Fruit fly (Drosophila melanogaster) whole organism, embryonic: Measurements from ENCODE around the gene PhKgamma.

Experiments used
- CG10274 ChIP-seq: fragments of 200-800 bp; sonication (Bioruptor generic); optimal IDR thresholded peaks from 3 replicates; lab custom pipeline; 2017; ENCODE audit warnings: missing biosample characterization, mild to moderate bottlenecking, missing genetic modification characterization
- CG10543 ChIP-seq: fragments of 200-800 bp; sonication (Bioruptor generic); optimal IDR thresholded peaks from 3 replicates; lab custom pipeline; 2017; ENCODE audit warnings: missing biosample characterization, mild to moderate bottlenecking, missing genetic modification characterization, moderate library complexity
- CG10654 ChIP-seq: fragments of 200-800 bp; sonication (Bioruptor generic); optimal IDR thresholded peaks from 2 replicates; lab custom pipeline; 2016; ENCODE audit warnings: missing biosample characterization, missing genetic modification characterization
- CG12942 ChIP-seq: fragments of 200-800 bp; sonication (Bioruptor generic); optimal IDR thresholded peaks from 3 replicates; lab custom pipeline; 2016; ENCODE audit warnings: missing biosample characterization, missing genetic modification characterization
- CG13424 ChIP-seq: fragments of 200-800 bp; sonication (Bioruptor generic); optimal IDR thresholded peaks from 2 replicates; lab custom pipeline; 2019; ENCODE audit warnings: missing biosample characterization, mild to moderate bottlenecking, missing genetic modification characterization, moderate library complexity
- CG13894 ChIP-seq: fragments of 200-800 bp; sonication (Bioruptor generic); optimal IDR thresholded peaks from 3 replicates; lab custom pipeline; 2018; ENCODE audit warnings: missing biosample characterization, mild to moderate bottlenecking, missing genetic modification characterization, moderate library complexity
- CG2116 ChIP-seq: fragments of 200-800 bp; sonication (Bioruptor generic); optimal IDR thresholded peaks from 3 replicates; lab custom pipeline; 2018; ENCODE audit warnings: missing biosample characterization, mild to moderate bottlenecking, missing genetic modification characterization
- CG32532 ChIP-seq: fragments of 200-800 bp; sonication (Bioruptor generic); IDR thresholded peaks from 2 replicates; pipeline ENCODE4 v1.3.6; 2022; ENCODE audit warnings: missing biosample characterization, missing genetic modification characterization
- CG42726 ChIP-seq: fragments of 200-800 bp; sonication (Bioruptor generic); IDR thresholded peaks from 2 replicates; pipeline ENCODE4 v1.3.6; 2022; ENCODE audit warnings: missing biosample characterization, missing genetic modification characterization; ENCODE audit not compliant: partially characterized antibody
- CG4360 ChIP-seq: fragments of 200-800 bp; sonication (Bioruptor generic); IDR thresholded peaks from 2 replicates; pipeline ENCODE4 v1.3.6; 2022; ENCODE audit warnings: missing biosample characterization, missing genetic modification characterization
- CG4617 ChIP-seq: fragments of 200-800 bp; sonication (Bioruptor generic); optimal IDR thresholded peaks from 3 replicates; lab custom pipeline; 2016; ENCODE audit warnings: missing biosample characterization, missing genetic modification characterization, borderline replicate concordance
- CG7745 ChIP-seq: fragments of 200-800 bp; sonication (Bioruptor generic); optimal IDR thresholded peaks from 2 replicates; lab custom pipeline; 2018; ENCODE audit warnings: missing biosample characterization, mild to moderate bottlenecking, missing genetic modification characterization, moderate library complexity
- CG9437 ChIP-seq: fragments of 200-800 bp; sonication (Bioruptor generic); optimal IDR thresholded peaks from 2 replicates; lab custom pipeline; 2018; ENCODE audit warnings: missing biosample characterization, mild to moderate bottlenecking, missing genetic modification characterization
- CG9817 ChIP-seq: fragments of 200-800 bp; sonication (Bioruptor generic); optimal IDR thresholded peaks from 2 replicates; lab custom pipeline; 2018; ENCODE audit warnings: missing biosample characterization, mild to moderate bottlenecking, missing genetic modification characterization, moderate library complexity
- Dbx ChIP-seq: fragments of 200-800 bp; sonication (Bioruptor generic); IDR thresholded peaks from 3 replicates; pipeline ENCODE4 v1.3.6; 2022; ENCODE audit warnings: missing biosample characterization, missing genetic modification characterization
- Dip2 ChIP-seq: fragments of 200-800 bp; sonication (Bioruptor generic); IDR thresholded peaks from 2 replicates; pipeline ENCODE4 v1.3.6; 2022; ENCODE audit warnings: missing biosample characterization, missing genetic modification characterization
- Doc3 ChIP-seq: fragments of 200-800 bp; sonication (Bioruptor generic); IDR thresholded peaks from 3 replicates; pipeline ENCODE4 v1.3.6; 2022; ENCODE audit warnings: missing biosample characterization, missing genetic modification characterization; ENCODE audit not compliant: partially characterized antibody
- HmgD ChIP-seq: fragments of 200-800 bp; sonication (Bioruptor generic); optimal IDR thresholded peaks from 3 replicates; lab custom pipeline; 2016; ENCODE audit warnings: missing biosample characterization, missing genetic modification characterization
- HmgZ ChIP-seq: fragments of 200-800 bp; sonication (Bioruptor generic); optimal IDR thresholded peaks from 2 replicates; lab custom pipeline; 2018; ENCODE audit warnings: missing biosample characterization, mild to moderate bottlenecking, missing genetic modification characterization
- MESR4 ChIP-seq: fragments of 200-800 bp; sonication (Bioruptor generic); optimal IDR thresholded peaks from 2 replicates; lab custom pipeline; 2018; ENCODE audit warnings: missing biosample characterization, mild to moderate bottlenecking, missing genetic modification characterization, moderate library complexity
- Max ChIP-seq: fragments of 200-800 bp; sonication (Bioruptor generic); optimal IDR thresholded peaks from 2 replicates; lab custom pipeline; 2016; ENCODE audit warnings: missing biosample characterization, mild to moderate bottlenecking, missing genetic modification characterization
- Opbp ChIP-seq: fragments of 200-800 bp; sonication (Bioruptor generic); IDR thresholded peaks from 3 replicates; pipeline ENCODE4 v1.3.6; 2022; ENCODE audit warnings: missing biosample characterization, missing genetic modification characterization; ENCODE audit not compliant: partially characterized antibody
- Pdp1 ChIP-seq, 2 experiments: fragments of 200-800 bp; sonication (Bioruptor generic); optimal IDR thresholded peaks; 3 replicates each; lab custom pipeline; 2016; ENCODE audit warnings: missing biosample characterization in 2 of 2, missing genetic modification characterization in 2 of 2, mild to moderate bottlenecking in 1 of 2, moderate library complexity in 1 of 2
- Scr ChIP-seq: fragments of 200-800 bp; sonication (Bioruptor generic); IDR thresholded peaks from 2 replicates; pipeline ENCODE4 v1.3.6; 2022; ENCODE audit warnings: missing biosample characterization, missing genetic modification characterization; ENCODE audit not compliant: partially characterized antibody
- Sin3A ChIP-seq: fragments of >200 bp; optimal IDR thresholded peaks from 2 replicates; lab custom pipeline; 2018
- cad ChIP-seq: fragments of >200 bp; optimal IDR thresholded peaks from 2 replicates; lab custom pipeline; 2017; ENCODE audit warnings: missing biosample characterization, missing genetic modification characterization
- caup ChIP-seq: fragments of 200-800 bp; sonication (Bioruptor generic); optimal IDR thresholded peaks from 3 replicates; lab custom pipeline; 2017; ENCODE audit warnings: missing biosample characterization, mild to moderate bottlenecking, missing genetic modification characterization, moderate library complexity; ENCODE audit not compliant: severe bottlenecking
- chinmo ChIP-seq: fragments of 200-800 bp; sonication (Bioruptor generic); IDR thresholded peaks from 4 replicates; pipeline ENCODE4 v1.3.6; 2022; ENCODE audit warnings: missing biosample characterization, missing genetic modification characterization; ENCODE audit not compliant: partially characterized antibody
- dm ChIP-seq: fragments of 200-800 bp; sonication (Bioruptor generic); optimal IDR thresholded peaks from 3 replicates; lab custom pipeline; 2016; ENCODE audit warnings: missing biosample characterization, missing genetic modification characterization
- ftz-f1 ChIP-seq: fragments of 200-800 bp; sonication (Bioruptor generic); optimal IDR thresholded peaks from 2 replicates; lab custom pipeline; 2016; ENCODE audit warnings: missing biosample characterization, missing genetic modification characterization
- hb ChIP-seq: fragments of 200-800 bp; sonication (Bioruptor generic); IDR thresholded peaks from 3 replicates; pipeline ENCODE4 v1.3.6; 2022; ENCODE audit warnings: missing biosample characterization, missing genetic modification characterization; ENCODE audit not compliant: partially characterized antibody
- her ChIP-seq: fragments of 200-800 bp; sonication (Bioruptor generic); optimal IDR thresholded peaks from 2 replicates; lab custom pipeline; 2016; ENCODE audit warnings: missing biosample characterization, missing genetic modification characterization
- knrl ChIP-seq: fragments of 200-800 bp; sonication (Bioruptor generic); IDR thresholded peaks from 3 replicates; pipeline ENCODE4 v1.3.6; 2022; ENCODE audit warnings: missing biosample characterization, missing genetic modification characterization; ENCODE audit not compliant: partially characterized antibody
- nmo ChIP-seq: fragments of 200-800 bp; sonication (Bioruptor generic); optimal IDR thresholded peaks from 2 replicates; lab custom pipeline; 2018; ENCODE audit warnings: missing biosample characterization, mild to moderate bottlenecking, missing genetic modification characterization, moderate library complexity
- oc ChIP-seq: fragments of 200-800 bp; sonication (Bioruptor generic); optimal IDR thresholded peaks from 2 replicates; lab custom pipeline; 2018; ENCODE audit warnings: missing biosample characterization, mild to moderate bottlenecking, missing genetic modification characterization, moderate library complexity
- p53 ChIP-seq: fragments of 200-800 bp; sonication (Bioruptor generic); optimal IDR thresholded peaks from 2 replicates; lab custom pipeline; 2016; ENCODE audit warnings: missing biosample characterization, missing genetic modification characterization
- phol ChIP-seq: fragments of 200-800 bp; sonication (Bioruptor generic); optimal IDR thresholded peaks from 3 replicates; lab custom pipeline; 2018; ENCODE audit warnings: missing biosample characterization, mild to moderate bottlenecking, missing genetic modification characterization, moderate library complexity
- prd ChIP-seq, 3 experiments: fragments of >200 bp in 2 of 3; fragments of 200-800 bp in 1 of 3; sonication (Bioruptor generic) in 1 of 3; optimal IDR thresholded peaks in 2 of 3; IDR thresholded peaks in 1 of 3; 2 replicates in 2 of 3; 3 replicates in 1 of 3; pipeline versions ENCODE4 v1.3.6 to Lab custom; 2017 to 2022; ENCODE audit warnings: missing biosample characterization in 1 of 3, missing genetic modification characterization in 1 of 3
- row ChIP-seq: fragments of 200-800 bp; sonication (Bioruptor generic); IDR thresholded peaks from 3 replicates; pipeline ENCODE4 v1.3.6; 2022; ENCODE audit warnings: missing biosample characterization, missing genetic modification characterization
- sug ChIP-seq: fragments of 200-800 bp; optimal IDR thresholded peaks from 2 replicates; lab custom pipeline; 2019; ENCODE audit warnings: missing biosample characterization, mild to moderate bottlenecking, missing genetic modification characterization, moderate library complexity
- trem ChIP-seq: fragments of 200-800 bp; optimal IDR thresholded peaks from 3 replicates; lab custom pipeline; 2019; ENCODE audit warnings: missing biosample characterization, mild to moderate bottlenecking, missing genetic modification characterization, moderate library complexity
- tup ChIP-seq: fragments of 200-800 bp; sonication (Bioruptor generic); optimal IDR thresholded peaks from 2 replicates; lab custom pipeline; 2016; ENCODE audit warnings: missing biosample characterization, mild to moderate bottlenecking, missing genetic modification characterization, moderate library complexity
- vnd ChIP-seq: fragments of 200-800 bp; sonication (Bioruptor generic); IDR thresholded peaks from 3 replicates; pipeline ENCODE4 v1.3.6; 2022; ENCODE audit warnings: missing biosample characterization, missing genetic modification characterization; ENCODE audit not compliant: partially characterized antibody
- yki ChIP-seq: fragments of >200 bp; optimal IDR thresholded peaks from 3 replicates; lab custom pipeline; 2018
- zen2 ChIP-seq: fragments of 200-800 bp; sonication (Bioruptor generic); IDR thresholded peaks from 3 replicates; pipeline ENCODE4 v1.3.6; 2022; ENCODE audit warnings: missing biosample characterization, missing genetic modification characterization; ENCODE audit not compliant: partially characterized antibody
- zfh2 ChIP-seq: fragments of 200-800 bp; sonication (Bioruptor generic); optimal IDR thresholded peaks from 2 replicates; lab custom pipeline; 2016; ENCODE audit warnings: missing biosample characterization, missing genetic modification characterization

Gene PhKgamma

DNA sequence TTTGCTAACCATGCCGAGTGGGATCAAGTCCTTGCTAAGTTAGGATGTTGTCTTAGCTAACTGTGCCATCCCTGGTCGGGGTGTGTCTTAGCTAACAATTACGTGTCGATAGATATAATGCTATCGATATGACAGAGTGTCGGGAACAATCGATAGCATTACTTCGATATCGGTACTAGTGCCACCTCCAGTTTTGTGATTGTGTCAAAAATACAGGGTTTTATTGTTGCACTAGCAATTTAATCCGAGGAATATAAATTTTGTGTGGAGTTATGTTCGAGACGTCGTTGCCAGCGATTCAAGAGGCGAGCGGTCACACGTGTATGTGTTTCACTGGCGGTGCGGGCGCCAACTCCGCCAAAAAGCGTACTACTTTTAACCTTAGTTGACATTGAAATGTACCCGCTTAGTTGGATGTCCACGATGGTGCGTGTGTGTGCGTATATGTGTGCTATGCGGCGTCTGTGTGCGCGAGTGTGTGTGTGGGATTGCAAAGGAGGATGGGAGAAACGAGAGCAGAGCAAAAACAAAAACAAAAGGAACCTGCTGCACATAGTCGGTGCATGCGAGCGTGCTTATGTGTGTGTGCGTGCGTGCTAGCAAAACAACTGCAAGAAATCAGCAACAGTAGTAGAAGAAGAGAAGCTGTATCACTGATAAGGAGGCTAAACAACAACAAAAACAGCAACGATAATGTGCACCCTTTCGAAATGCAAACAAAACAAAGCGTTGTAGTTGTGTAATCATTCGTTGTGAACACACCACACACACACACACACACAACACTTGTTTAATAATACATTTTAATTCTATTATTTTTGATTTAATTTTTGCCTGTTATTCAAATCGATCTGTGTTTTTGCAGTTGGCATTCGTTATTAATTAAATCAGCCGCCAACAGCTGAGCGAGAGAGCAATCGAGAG lies at the start of gene PhKgamma (continued):
- TF ChIP-seq Max (GFP tag; lab: Kevin White, UChicago): no peak
- no peak for TF ChIP-seq CG9437
- peak; percentile 87 for TF ChIP-seq ftz-f1
- no peak for TF ChIP-seq Dip2
- TF ChIP-seq CG10654 (GFP tag; lab: Kevin White, UChicago): no peak
- TF ChIP-seq CG4617: peak; percentile 52
- peak; percentile 27 for TF ChIP-seq caup (GFP tag; lab: Kevin White, UChicago)
- peak; percentile 78 for TF ChIP-seq vnd (GFP tag; lab: Robert Waterston, UW)
- TF ChIP-seq HmgZ (tag; lab: Kevin White, UChicago): peak; percentile 78
- TF ChIP-seq sug (tag; lab: Kevin White, UChicago): peak; percentile 50
- TF ChIP-seq MESR4 (GFP tag; lab: Kevin White, UChicago): peak; percentile 92
- TF ChIP-seq CG2116: peak; percentile 79
- peak; percentile 36; the same call in 1 of the 3 replicates for TF ChIP-seq Dbx
- TF ChIP-seq yki (lab: Kevin White, UChicago): peak; percentile 30
- peak; percentile 64 for TF ChIP-seq Sin3A (lab: Kevin White, UChicago)
- TF ChIP-seq p53 (GFP tag; lab: Kevin White, UChicago): peak; percentile 57
- peak; percentile 94 for TF ChIP-seq chinmo (GFP tag; lab: Robert Waterston, UW)
- TF ChIP-seq HmgD (GFP tag; lab: Kevin White, UChicago): peak; percentile 80
- peak; percentile 38; the same call in 1 of the 3 replicates for TF ChIP-seq row
- TF ChIP-seq CG9817 (tag; lab: Kevin White, UChicago): peak; percentile 30
- no peak for TF ChIP-seq CG7745
- TF ChIP-seq hb: peak; percentile 80
- peak in 1 of 2 experiments; percentile 84 for TF ChIP-seq Pdp1 (GFP tag; optimal IDR thresholded peaks at IDR 0.05; lab: Kevin White, UChicago)
- no peak for TF ChIP-seq zfh2 (GFP tag; lab: Kevin White, UChicago)
- peak; percentile 81 for TF ChIP-seq Doc3 (GFP tag; lab: Robert Waterston, UW)
- peak; percentile 40 for TF ChIP-seq oc (tag; lab: Kevin White, UChicago)
- peak; percentile 54 for TF ChIP-seq dm (GFP tag; lab: Kevin White, UChicago)
- peak; percentile 87 for TF ChIP-seq zen2 (GFP tag; lab: Robert Waterston, UW)
- peak; percentile 61 for TF ChIP-seq CG4360 (GFP tag; lab: Robert Waterston, UW)
- TF ChIP-seq Scr (GFP tag; lab: Robert Waterston, UW): peak; percentile 89
- TF ChIP-seq knrl: peak; percentile 89
- TF ChIP-seq CG13424: peak; percentile 8
- TF ChIP-seq CG10543: peak; percentile 36
- TF ChIP-seq cad: peak; percentile 17
- TF ChIP-seq trem (tag; lab: Kevin White, UChicago): peak; percentile 76
- peak; percentile 81 for TF ChIP-seq CG13894
- no peak for TF ChIP-seq tup (GFP tag; lab: Kevin White, UChicago)
- peak; percentile 29 for TF ChIP-seq CG12942 (GFP tag; lab: Kevin White, UChicago)
- peak; percentile 63 for TF ChIP-seq phol (tag; lab: Kevin White, UChicago)
- TF ChIP-seq prd (optimal IDR thresholded peaks at IDR 0.05; lab: Kevin White, UChicago): no peak
- TF ChIP-seq prd (GFP tag; IDR thresholded peaks at IDR 0.05; lab: Robert Waterston, UW): no peak
- TF ChIP-seq her (GFP tag; lab: Kevin White, UChicago): peak; percentile 19
- peak; percentile 87 for TF ChIP-seq CG42726 (GFP tag; lab: Robert Waterston, UW)
- peak; percentile 96 for TF ChIP-seq Opbp
- TF ChIP-seq CG32532 (GFP tag; lab: Robert Waterston, UW): peak; percentile 41; the same call in 1 of the 2 replicates
- TF ChIP-seq CG10274: no peak
- TF ChIP-seq nmo (GFP tag; lab: Kevin White, UChicago): peak; percentile 53
